Worm (Caenorhabditis elegans) whole organism, L1 larva: Measurements from ENCODE around the gene glb-9.

Source experiments
- C04F5.9 ChIP-seq: sonication (generic microtip); optimal IDR thresholded peaks from 2 replicates; lab custom pipeline; 2016; ENCODE audit warnings: missing genetic modification characterization, missing compliant biosample characterization
- C16A3.4 ChIP-seq: fragments of 150-350 bp; optimal IDR thresholded peaks from 2 replicates; lab custom pipeline; 2014; ENCODE audit warnings: missing biosample characterization, missing genetic modification characterization
- C34B4.2 ChIP-seq: sonication (generic microtip); optimal IDR thresholded peaks from 2 replicates; lab custom pipeline; 2017; ENCODE audit warnings: mild to moderate bottlenecking, missing genetic modification characterization, missing compliant biosample characterization
- F16B12.6 ChIP-seq: fragments of 150-350 bp; optimal IDR thresholded peaks from 2 replicates; lab custom pipeline; 2014; ENCODE audit warnings: missing biosample characterization, missing genetic modification characterization
- Y116A8C.19 ChIP-seq: sonication (generic microtip); optimal IDR thresholded peaks from 2 replicates; lab custom pipeline; 2016; ENCODE audit warnings: missing compliant biosample characterization, missing genetic modification characterization, borderline replicate concordance
- aha-1 ChIP-seq: fragments of 150-350 bp; optimal IDR thresholded peaks from 2 replicates; lab custom pipeline; 2014; ENCODE audit warnings: missing biosample characterization, missing genetic modification characterization
- ama-1 ChIP-seq: fragments of 150-350 bp; optimal IDR thresholded peaks from 2 replicates; lab custom pipeline; 2014
- ceh-63 ChIP-seq: fragments of 200-800 bp; sonication (Bioruptor generic); optimal IDR thresholded peaks from 2 replicates; lab custom pipeline; 2018; ENCODE audit warnings: mild to moderate bottlenecking, missing genetic modification characterization, missing compliant biosample characterization
- ceh-8 ChIP-seq: fragments of 200-800 bp; sonication (Bioruptor generic); optimal IDR thresholded peaks from 2 replicates; lab custom pipeline; 2018; ENCODE audit warnings: mild to moderate bottlenecking, missing genetic modification characterization, moderate library complexity, missing compliant biosample characterization
- ceh-88 ChIP-seq: fragments of 200-800 bp; sonication (Bioruptor generic); IDR thresholded peaks from 2 replicates; pipeline ENCODE4 v1.3.6; 2022; ENCODE audit warnings: missing genetic modification characterization, missing compliant biosample characterization
- ceh-90 ChIP-seq: sonication (generic microtip); optimal IDR thresholded peaks from 2 replicates; lab custom pipeline; 2016; ENCODE audit warnings: missing genetic modification characterization, missing compliant biosample characterization
- dpl-1 ChIP-seq, 3 experiments: fragments of 150-350 bp in 2 of 3; sonication (generic microtip) in 1 of 3; optimal IDR thresholded peaks; 2 replicates each; lab custom pipeline; 2014 to 2017; ENCODE audit warnings: missing biosample characterization in 3 of 3, missing genetic modification characterization in 3 of 3, missing genetic modification reagents in 3 of 3
- dsc-1 ChIP-seq: sonication (generic microtip); optimal IDR thresholded peaks from 2 replicates; lab custom pipeline; 2016; ENCODE audit warnings: mild to moderate bottlenecking, missing genetic modification characterization, missing compliant biosample characterization
- efl-3 ChIP-seq: fragments of 200-800 bp; sonication (Bioruptor generic); optimal IDR thresholded peaks from 2 replicates; lab custom pipeline; 2018; ENCODE audit warnings: mild to moderate bottlenecking, missing genetic modification characterization, missing compliant biosample characterization
- elt-2 ChIP-seq: sonication (generic microtip); optimal IDR thresholded peaks from 2 replicates; lab custom pipeline; 2016; ENCODE audit warnings: missing genetic modification characterization, mild to moderate bottlenecking, inconsistent platforms, missing compliant biosample characterization, missing genetic modification reagents
- ets-5 ChIP-seq: fragments of 200-800 bp; sonication (Bioruptor generic); IDR thresholded peaks from 2 replicates; pipeline ENCODE4 v1.3.6; 2022; ENCODE audit warnings: missing genetic modification characterization, missing compliant biosample characterization
- fkh-8 ChIP-seq: sonication (generic microtip); optimal IDR thresholded peaks from 2 replicates; lab custom pipeline; 2016; ENCODE audit warnings: mild to moderate bottlenecking, missing genetic modification characterization, missing compliant biosample characterization
- grh-1 ChIP-seq: fragments of 200-800 bp; sonication (Bioruptor generic); IDR thresholded peaks from 2 replicates; pipeline ENCODE4 v1.3.6; 2022; ENCODE audit warnings: missing genetic modification reagents, missing genetic modification characterization, missing compliant biosample characterization
- hlh-4 ChIP-seq: sonication (generic microtip); optimal IDR thresholded peaks from 2 replicates; lab custom pipeline; 2016; ENCODE audit warnings: mild to moderate bottlenecking, missing genetic modification characterization, missing compliant biosample characterization
- hpl-2 ChIP-seq: fragments of 150-350 bp; optimal IDR thresholded peaks from 2 replicates; lab custom pipeline; 2014; ENCODE audit warnings: missing biosample characterization, missing genetic modification reagents, missing genetic modification characterization
- irx-1 ChIP-seq: sonication (generic microtip); optimal IDR thresholded peaks from 2 replicates; lab custom pipeline; 2016; ENCODE audit warnings: missing genetic modification characterization, missing compliant biosample characterization
- isw-1 ChIP-seq: fragments of 200-800 bp; sonication (Bioruptor generic); IDR thresholded peaks from 2 replicates; pipeline ENCODE4 v1.3.6; 2022; ENCODE audit warnings: missing genetic modification characterization, missing compliant biosample characterization
- jun-1 ChIP-seq: fragments of 150-350 bp; optimal IDR thresholded peaks from 2 replicates; lab custom pipeline; 2014; ENCODE audit warnings: missing biosample characterization, missing genetic modification reagents, missing genetic modification characterization
- lin-14 ChIP-seq: fragments of 200-800 bp; sonication (Bioruptor generic); optimal IDR thresholded peaks from 2 replicates; lab custom pipeline; 2018; ENCODE audit warnings: mild to moderate bottlenecking, missing genetic modification characterization, moderate library complexity, missing compliant biosample characterization
- lin-15B ChIP-seq: fragments of 150-350 bp; sonication (generic microtip); optimal IDR thresholded peaks from 3 replicates; lab custom pipeline; 2014; ENCODE audit warnings: missing biosample characterization, missing genetic modification characterization
- lin-35 ChIP-seq, 2 experiments: fragments of 150-350 bp; optimal IDR thresholded peaks; 2 replicates each; lab custom pipeline; 2014; ENCODE audit warnings: missing biosample characterization in 2 of 2, missing genetic modification characterization in 2 of 2, missing genetic modification reagents in 2 of 2
- lin-39 ChIP-seq: fragments of 150-350 bp; optimal IDR thresholded peaks from 2 replicates; lab custom pipeline; 2014; ENCODE audit warnings: missing biosample characterization, missing genetic modification reagents, missing genetic modification characterization
- lir-3 ChIP-seq: sonication (generic microtip); optimal IDR thresholded peaks from 2 replicates; lab custom pipeline; 2016; ENCODE audit warnings: mild to moderate bottlenecking, missing genetic modification characterization, moderate library complexity, missing compliant biosample characterization; ENCODE audit not compliant: poor library complexity
- lsy-2 ChIP-seq, 2 experiments: fragments of 150-350 bp; optimal IDR thresholded peaks; 2 replicates each; lab custom pipeline; 2014; ENCODE audit warnings: missing biosample characterization in 2 of 2, missing genetic modification characterization in 2 of 2
- mab-9 ChIP-seq: fragments of 200-800 bp; sonication (Bioruptor generic); IDR thresholded peaks from 2 replicates; pipeline ENCODE4 v1.3.6; 2022; ENCODE audit warnings: missing genetic modification reagents, missing genetic modification characterization, missing compliant biosample characterization
- mef-2 ChIP-seq: fragments of 150-350 bp; optimal IDR thresholded peaks from 2 replicates; lab custom pipeline; 2014; ENCODE audit warnings: missing biosample characterization, missing genetic modification characterization
- mep-1 ChIP-seq: fragments of 150-350 bp; optimal IDR thresholded peaks from 2 replicates; lab custom pipeline; 2014; ENCODE audit warnings: missing biosample characterization, missing genetic modification characterization
- nhr-12 ChIP-seq: sonication (generic microtip); optimal IDR thresholded peaks from 2 replicates; lab custom pipeline; 2017; ENCODE audit warnings: missing biosample characterization, missing genetic modification characterization
- nhr-19 ChIP-seq: fragments of 200-800 bp; sonication (Bioruptor generic); conservative IDR thresholded peaks from 2 replicates; pipeline ENCODE4 v1.3.6; 2022; ENCODE audit warnings: missing genetic modification characterization, missing compliant biosample characterization
- nhr-20 ChIP-seq: sonication (generic microtip); optimal IDR thresholded peaks from 2 replicates; lab custom pipeline; 2016; ENCODE audit warnings: mild to moderate bottlenecking, missing genetic modification characterization, missing compliant biosample characterization
- nhr-76 ChIP-seq: sonication (generic microtip); optimal IDR thresholded peaks from 2 replicates; lab custom pipeline; 2017; ENCODE audit warnings: missing biosample characterization, missing genetic modification characterization
- nhr-85 ChIP-seq: sonication (generic microtip); peaks from one replicate; lab custom pipeline; 2016; ENCODE audit warnings: missing genetic modification characterization, inconsistent platforms, missing compliant biosample characterization
- pag-3 ChIP-seq: sonication (generic microtip); optimal IDR thresholded peaks from 2 replicates; lab custom pipeline; 2017; ENCODE audit warnings: missing genetic modification characterization, mild to moderate bottlenecking, missing compliant biosample characterization, antibody characterized with exemption, borderline replicate concordance; ENCODE audit not compliant: insufficient read depth
- pqm-1 ChIP-seq: sonication (generic microtip); optimal IDR thresholded peaks from 3 replicates; lab custom pipeline; 2017; ENCODE audit warnings: missing biosample characterization, missing genetic modification characterization
- rnt-1 ChIP-seq: sonication (generic microtip); optimal IDR thresholded peaks from 2 replicates; lab custom pipeline; 2016; ENCODE audit warnings: mild to moderate bottlenecking, missing genetic modification characterization, moderate library complexity, missing compliant biosample characterization
- skn-1 ChIP-seq: fragments of 150-350 bp; optimal IDR thresholded peaks from 2 replicates; lab custom pipeline; 2014; ENCODE audit warnings: missing biosample characterization, missing genetic modification characterization
- snu-23 ChIP-seq: sonication (generic microtip); optimal IDR thresholded peaks from 2 replicates; lab custom pipeline; 2016; ENCODE audit warnings: missing genetic modification characterization, missing compliant biosample characterization
- sox-4 ChIP-seq: sonication (generic microtip); optimal IDR thresholded peaks from 2 replicates; lab custom pipeline; 2016; ENCODE audit warnings: missing genetic modification characterization, missing compliant biosample characterization
- sup-37 ChIP-seq: fragments of 200-800 bp; sonication (Bioruptor generic); optimal IDR thresholded peaks from 2 replicates; lab custom pipeline; 2018; ENCODE audit warnings: mild to moderate bottlenecking, missing genetic modification characterization, missing compliant biosample characterization
- swsn-7 ChIP-seq: sonication (generic microtip); optimal IDR thresholded peaks from 2 replicates; lab custom pipeline; 2016; ENCODE audit warnings: missing genetic modification characterization, missing compliant biosample characterization
- tlp-1 ChIP-seq: fragments of 150-350 bp; optimal IDR thresholded peaks from 2 replicates; lab custom pipeline; 2014; ENCODE audit warnings: missing biosample characterization, missing genetic modification characterization
- unc-130 ChIP-seq: fragments of 150-350 bp; optimal IDR thresholded peaks from 2 replicates; lab custom pipeline; 2017; ENCODE audit warnings: missing biosample characterization, missing genetic modification characterization, inconsistent platforms
- unc-30 ChIP-seq: sonication (generic microtip); optimal IDR thresholded peaks from 2 replicates; lab custom pipeline; 2017; ENCODE audit warnings: missing biosample characterization, missing genetic modification characterization
- unc-62 ChIP-seq: fragments of 150-350 bp; optimal IDR thresholded peaks from 2 replicates; lab custom pipeline; 2014; ENCODE audit warnings: missing biosample characterization, missing genetic modification reagents, missing genetic modification characterization
- unc-98 ChIP-seq: fragments of 200-800 bp; sonication (Bioruptor generic); IDR thresholded peaks from 2 replicates; pipeline ENCODE4 v1.3.6; 2022; ENCODE audit warnings: missing genetic modification characterization, missing compliant biosample characterization
- vab-15 ChIP-seq: sonication (generic microtip); optimal IDR thresholded peaks from 2 replicates; lab custom pipeline; 2017; ENCODE audit warnings: missing genotype, mild to moderate bottlenecking, missing genetic modification characterization, missing compliant biosample characterization
- zip-4 ChIP-seq: fragments of 200-800 bp; sonication (Bioruptor generic); optimal IDR thresholded peaks from 2 replicates; lab custom pipeline; 2018; ENCODE audit warnings: mild to moderate bottlenecking, missing genetic modification characterization, moderate library complexity, missing compliant biosample characterization
- ztf-4 ChIP-seq: fragments of 150-350 bp; optimal IDR thresholded peaks from 2 replicates; lab custom pipeline; 2014; ENCODE audit warnings: missing biosample characterization, missing genetic modification characterization

Gene glb-9

ce11 chrII:7529078-7529683 lies 10.1 kb upstream of the glb-9 start, which contains the start of gene ZK1290.5 (continued):
- TF ChIP-seq tlp-1 (tag; lab: Kevin White, UChicago): no peak
- no peak for TF ChIP-seq unc-30 (tag; lab: Kevin White, UChicago)
- no peak for TF ChIP-seq mef-2
- TF ChIP-seq vab-15 (tag; lab: Kevin White, UChicago): no peak
- peak; percentile 83 for TF ChIP-seq skn-1 (tag; lab: Kevin White, UChicago)
- TF ChIP-seq hpl-2: peak; percentile 81
- TF ChIP-seq ceh-63 (GFP tag; lab: Kevin White, UChicago): no peak
- TF ChIP-seq C34B4.2 (tag; lab: Kevin White, UChicago): no peak
- no peak for TF ChIP-seq ceh-90 (tag; lab: Kevin White, UChicago)
- no peak for TF ChIP-seq efl-3 (GFP tag; lab: Kevin White, UChicago)
- TF ChIP-seq C16A3.4 (tag; lab: Kevin White, UChicago): peak; percentile 61
- TF ChIP-seq unc-62: no peak
- no peak for TF ChIP-seq pag-3 (tag; lab: Kevin White, UChicago)
- TF ChIP-seq lin-15B (tag; lab: Kevin White, UChicago): no peak
- peak; percentile 20; the same call in 1 of the 2 replicates for TF ChIP-seq isw-1 (GFP tag; lab: Robert Waterston, UW)
- no peak for TF ChIP-seq nhr-12 (tag; lab: Kevin White, UChicago)
- TF ChIP-seq nhr-20: peak; percentile 97
- TF ChIP-seq aha-1 (tag; lab: Kevin White, UChicago): no peak
- peak; percentile 62 to 79 for TF ChIP-seq lin-35 (GFP tag; optimal IDR thresholded peaks at IDR 0.05; lab: Kevin White, UChicago)
- TF ChIP-seq lin-39 (tag; lab: Kevin White, UChicago): peak; percentile 60
- TF ChIP-seq ztf-4 (tag; lab: Kevin White, UChicago): peak; percentile 77
- TF ChIP-seq lin-14 (GFP tag; lab: Kevin White, UChicago): peak; percentile 97
- peak; percentile 80 for TF ChIP-seq irx-1 (tag; lab: Kevin White, UChicago)
- TF ChIP-seq rnt-1: peak; percentile 75
- TF ChIP-seq ceh-88 (GFP tag; lab: Robert Waterston, UW): peak; percentile 53
- TF ChIP-seq zip-4 (GFP tag; lab: Kevin White, UChicago): peak; percentile 16
- TF ChIP-seq swsn-7 (tag; lab: Kevin White, UChicago): peak; percentile 85
- no peak for TF ChIP-seq Y116A8C.19 (tag; lab: Kevin White, UChicago)
- TF ChIP-seq mep-1 (tag; lab: Kevin White, UChicago): peak; percentile 87
- no peak for TF ChIP-seq ets-5 (GFP tag; lab: Robert Waterston, UW)
- TF ChIP-seq fkh-8 (tag; lab: Kevin White, UChicago): peak; percentile 87
- TF ChIP-seq dsc-1: peak; percentile 75
- peak; percentile 47; the same call in 1 of the 2 replicates for TF ChIP-seq unc-98 (GFP tag; lab: Robert Waterston, UW)
- peak; percentile 92 for TF ChIP-seq snu-23
- no peak for TF ChIP-seq pqm-1 (tag; lab: Kevin White, UChicago)
- TF ChIP-seq mab-9: peak; percentile 15; the same call in 1 of the 2 replicates
- TF ChIP-seq nhr-19 (GFP tag; lab: Robert Waterston, UW): peak; percentile 92
- TF ChIP-seq nhr-76 (tag; lab: Kevin White, UChicago): no peak
- TF ChIP-seq F16B12.6 (tag; lab: Kevin White, UChicago): no peak
- TF ChIP-seq jun-1 (tag; lab: Kevin White, UChicago): peak; percentile 62
- TF ChIP-seq lsy-2 (tag; optimal IDR thresholded peaks at IDR 0.05; lab: Kevin White, UChicago): peak; percentile 80 to 83
- TF ChIP-seq unc-130 (tag; lab: Kevin White, UChicago): peak; percentile 82
- TF ChIP-seq hlh-4 (tag; lab: Kevin White, UChicago): no peak
- TF ChIP-seq sup-37: no peak
- no peak for TF ChIP-seq sox-4 (tag; lab: Kevin White, UChicago)
- TF ChIP-seq elt-2 (tag; lab: Kevin White, UChicago): peak; percentile 89
- peak; percentile 60 for TF ChIP-seq lir-3 (tag; lab: Kevin White, UChicago)
- peak; percentile 77 for TF ChIP-seq grh-1 (GFP tag; lab: Robert Waterston, UW)
- TF ChIP-seq ama-1 (lab: Kevin White, UChicago): no peak
- TF ChIP-seq C04F5.9: no peak
- peak; percentile 7 for TF ChIP-seq ceh-8 (GFP tag; lab: Kevin White, UChicago)
- peak; percentile 98 for TF ChIP-seq nhr-85
- TF ChIP-seq dpl-1 (GFP tag; optimal IDR thresholded peaks at IDR 0.05; lab: Kevin White, UChicago): peak; percentile 60 to 66 (median 62)
